Fruit fly (Drosophila melanogaster) whole organism, prepupa: ENCODE data around the gene Alp1.
A peak's percentile ranks its signal among the peaks of the same experiment; 100 is the strongest.

Source experiments
- Blimp-1 ChIP-seq: fragments of 200-800 bp; sonication (Bioruptor generic); optimal IDR thresholded peaks from 3 replicates; lab custom pipeline; 2017; ENCODE audit warnings: missing biosample characterization, missing genetic modification characterization, mild to moderate bottlenecking, moderate library complexity, missing genetic modification reagents
- CG10631 ChIP-seq: fragments of 200-800 bp; sonication (Bioruptor generic); optimal IDR thresholded peaks from 2 replicates; lab custom pipeline; 2016; ENCODE audit warnings: missing biosample characterization, missing genetic modification characterization
- CG10669 ChIP-seq: fragments of 200-800 bp; sonication (Bioruptor generic); optimal IDR thresholded peaks from 3 replicates; lab custom pipeline; 2018; ENCODE audit warnings: missing biosample characterization, mild to moderate bottlenecking, missing genetic modification characterization, moderate library complexity
- CG11294 ChIP-seq: fragments of 200-800 bp; sonication (Bioruptor generic); IDR thresholded peaks from 2 replicates; pipeline ENCODE4 v1.3.6; 2022; ENCODE audit warnings: missing biosample characterization, missing genetic modification characterization
- CG15336 ChIP-seq: fragments of 200-800 bp; sonication (Bioruptor generic); IDR thresholded peaks from 2 replicates; pipeline ENCODE4 v1.3.6; 2022; ENCODE audit warnings: missing biosample characterization, missing genetic modification characterization
- CG1621 ChIP-seq: fragments of 200-800 bp; sonication (Bioruptor generic); optimal IDR thresholded peaks from 3 replicates; lab custom pipeline; 2018; ENCODE audit warnings: missing biosample characterization, mild to moderate bottlenecking, missing genetic modification characterization
- CG32006 ChIP-seq: fragments of 200-800 bp; sonication (Bioruptor generic); optimal IDR thresholded peaks from 3 replicates; lab custom pipeline; 2017; ENCODE audit warnings: missing biosample characterization, mild to moderate bottlenecking, missing genetic modification characterization
- CG34406 ChIP-seq: fragments of 200-800 bp; sonication (Bioruptor generic); optimal IDR thresholded peaks from 3 replicates; lab custom pipeline; 2016; ENCODE audit warnings: missing biosample characterization, missing genetic modification characterization
- CG3919 ChIP-seq: fragments of 200-800 bp; sonication (Bioruptor generic); optimal IDR thresholded peaks from 3 replicates; lab custom pipeline; 2016; ENCODE audit warnings: missing biosample characterization, missing genetic modification characterization
- CG4318 ChIP-seq: fragments of 200-800 bp; sonication (Bioruptor generic); optimal IDR thresholded peaks from 3 replicates; lab custom pipeline; 2017; ENCODE audit warnings: missing biosample characterization, mild to moderate bottlenecking, missing genetic modification characterization
- CG6163 ChIP-seq: fragments of 200-800 bp; sonication (Bioruptor generic); IDR thresholded peaks from 3 replicates; pipeline ENCODE4 v1.3.6; 2022; ENCODE audit warnings: missing biosample characterization, missing genetic modification characterization
- CG6276 ChIP-seq: fragments of 200-800 bp; sonication (Bioruptor generic); optimal IDR thresholded peaks from 2 replicates; lab custom pipeline; 2017; ENCODE audit warnings: missing biosample characterization, mild to moderate bottlenecking, missing genetic modification characterization
- CG6808 ChIP-seq: fragments of 200-800 bp; sonication (Bioruptor generic); optimal IDR thresholded peaks from 3 replicates; lab custom pipeline; 2017; ENCODE audit warnings: missing biosample characterization, missing genetic modification characterization, mild to moderate bottlenecking, moderate library complexity, missing genetic modification reagents
- CG6854 ChIP-seq: fragments of 200-800 bp; sonication (Bioruptor generic); optimal IDR thresholded peaks from 2 replicates; lab custom pipeline; 2017; ENCODE audit warnings: missing biosample characterization, mild to moderate bottlenecking, missing genetic modification characterization
- CG7368 ChIP-seq: fragments of 200-800 bp; sonication (Bioruptor generic); optimal IDR thresholded peaks from 3 replicates; lab custom pipeline; 2016; ENCODE audit warnings: missing biosample characterization, missing genetic modification characterization
- CG8319 ChIP-seq: fragments of 200-800 bp; sonication (Bioruptor generic); optimal IDR thresholded peaks from 3 replicates; lab custom pipeline; 2016; ENCODE audit warnings: missing biosample characterization, missing genetic modification characterization
- CG8632 ChIP-seq: fragments of 200-800 bp; sonication (Bioruptor generic); optimal IDR thresholded peaks from 3 replicates; lab custom pipeline; 2016; ENCODE audit warnings: missing biosample characterization, missing genetic modification characterization
- Eip78C ChIP-seq: fragments of 200-800 bp; sonication (Bioruptor generic); peaks from one replicate; lab custom pipeline; 2016; ENCODE audit warnings: missing biosample characterization, missing genetic modification characterization
- Eip93F ChIP-seq: fragments of 200-800 bp; sonication (Bioruptor generic); optimal IDR thresholded peaks from 2 replicates; lab custom pipeline; 2016; ENCODE audit warnings: missing biosample characterization, mild to moderate bottlenecking, missing genetic modification characterization
- Ets96B ChIP-seq: fragments of 200-800 bp; optimal IDR thresholded peaks from 2 replicates; lab custom pipeline; 2019; ENCODE audit warnings: missing biosample characterization, mild to moderate bottlenecking, missing genetic modification characterization, moderate library complexity
- Gug ChIP-seq: fragments of 200-800 bp; sonication (Bioruptor generic); IDR thresholded peaks from 2 replicates; pipeline ENCODE4 v1.3.6; 2022; ENCODE audit warnings: missing biosample characterization, missing genetic modification characterization
- Hr39 ChIP-seq: fragments of 200-800 bp; sonication (Bioruptor generic); optimal IDR thresholded peaks from 2 replicates; lab custom pipeline; 2016; ENCODE audit warnings: missing biosample characterization, missing genetic modification characterization
- Hr4 ChIP-seq: fragments of 200-800 bp; sonication (Bioruptor generic); optimal IDR thresholded peaks from 3 replicates; lab custom pipeline; 2016; ENCODE audit warnings: missing biosample characterization, missing genetic modification characterization
- OdsH ChIP-seq: fragments of 200-800 bp; sonication (Bioruptor generic); optimal IDR thresholded peaks from 3 replicates; lab custom pipeline; 2016; ENCODE audit warnings: missing biosample characterization, missing genetic modification characterization
- Sox102F ChIP-seq: fragments of 200-800 bp; sonication (Bioruptor generic); optimal IDR thresholded peaks from 2 replicates; lab custom pipeline; 2016; ENCODE audit warnings: missing biosample characterization, mild to moderate bottlenecking, missing genetic modification characterization
- Sox14 ChIP-seq: fragments of 200-800 bp; sonication (Bioruptor generic); optimal IDR thresholded peaks from 3 replicates; lab custom pipeline; 2016; ENCODE audit warnings: missing biosample characterization, missing genetic modification characterization
- Sox15 ChIP-seq: fragments of 200-800 bp; sonication (Bioruptor generic); optimal IDR thresholded peaks from 3 replicates; lab custom pipeline; 2016; ENCODE audit warnings: missing biosample characterization, missing genetic modification characterization
- acj6 ChIP-seq: fragments of 200-800 bp; sonication (Bioruptor generic); optimal IDR thresholded peaks from 3 replicates; lab custom pipeline; 2016; ENCODE audit warnings: missing biosample characterization, missing genetic modification characterization
- dac ChIP-seq: fragments of 200-800 bp; sonication (Bioruptor generic); optimal IDR thresholded peaks from 2 replicates; lab custom pipeline; 2017; ENCODE audit warnings: missing biosample characterization, mild to moderate bottlenecking, missing genetic modification characterization
- dsx ChIP-seq: fragments of 200-800 bp; optimal IDR thresholded peaks from 3 replicates; lab custom pipeline; 2019; ENCODE audit warnings: missing biosample characterization, mild to moderate bottlenecking, missing genetic modification characterization, moderate library complexity; ENCODE audit not compliant: poor library complexity, severe bottlenecking
- esn ChIP-seq: fragments of 200-800 bp; sonication (Bioruptor generic); optimal IDR thresholded peaks from 2 replicates; lab custom pipeline; 2016; ENCODE audit warnings: missing biosample characterization, mild to moderate bottlenecking, missing genetic modification characterization, moderate library complexity
- fd59A ChIP-seq: fragments of 200-800 bp; sonication (Bioruptor generic); optimal IDR thresholded peaks from 2 replicates; lab custom pipeline; 2017; ENCODE audit warnings: missing biosample characterization, mild to moderate bottlenecking, missing genetic modification characterization, missing genetic modification reagents
- fd85E ChIP-seq: fragments of 200-800 bp; sonication (Bioruptor generic); optimal IDR thresholded peaks from 3 replicates; lab custom pipeline; 2016; ENCODE audit warnings: missing biosample characterization, missing genetic modification characterization
- fkh ChIP-seq: fragments of 200-800 bp; sonication (Bioruptor generic); optimal IDR thresholded peaks from 3 replicates; lab custom pipeline; 2017; ENCODE audit warnings: missing biosample characterization, mild to moderate bottlenecking, missing genetic modification characterization, moderate library complexity
- lz ChIP-seq: fragments of 200-800 bp; sonication (Bioruptor generic); optimal IDR thresholded peaks from 3 replicates; lab custom pipeline; 2016; ENCODE audit warnings: missing biosample characterization, missing genetic modification characterization
- net ChIP-seq: fragments of 200-800 bp; sonication (Bioruptor generic); optimal IDR thresholded peaks from 3 replicates; lab custom pipeline; 2016; ENCODE audit warnings: missing biosample characterization, missing genetic modification characterization
- spab ChIP-seq: fragments of 200-800 bp; sonication (Bioruptor generic); optimal IDR thresholded peaks from 2 replicates; lab custom pipeline; 2017; ENCODE audit warnings: missing biosample characterization, mild to moderate bottlenecking, missing genetic modification characterization, missing genetic modification reagents
- ss ChIP-seq, 2 experiments: fragments of 200-800 bp; sonication (Bioruptor generic); optimal IDR thresholded peaks; 2 replicates in 1 of 2; 3 replicates in 1 of 2; lab custom pipeline; 2017 to 2018; ENCODE audit warnings: mild to moderate bottlenecking in 2 of 2, missing biosample characterization in 2 of 2, missing genetic modification characterization in 2 of 2, moderate library complexity in 1 of 2
- svp ChIP-seq: fragments of 200-800 bp; sonication (Bioruptor generic); peaks from one replicate; lab custom pipeline; 2016; ENCODE audit warnings: missing biosample characterization, missing genetic modification characterization
- topi ChIP-seq: fragments of 200-800 bp; sonication (Bioruptor generic); optimal IDR thresholded peaks from 3 replicates; lab custom pipeline; 2016; ENCODE audit warnings: missing biosample characterization, missing genetic modification characterization
- vri ChIP-seq: fragments of 200-800 bp; sonication (Bioruptor generic); optimal IDR thresholded peaks from 3 replicates; lab custom pipeline; 2016; ENCODE audit warnings: missing biosample characterization, mild to moderate bottlenecking, missing genetic modification characterization

The Alp1 gene

DNA sequence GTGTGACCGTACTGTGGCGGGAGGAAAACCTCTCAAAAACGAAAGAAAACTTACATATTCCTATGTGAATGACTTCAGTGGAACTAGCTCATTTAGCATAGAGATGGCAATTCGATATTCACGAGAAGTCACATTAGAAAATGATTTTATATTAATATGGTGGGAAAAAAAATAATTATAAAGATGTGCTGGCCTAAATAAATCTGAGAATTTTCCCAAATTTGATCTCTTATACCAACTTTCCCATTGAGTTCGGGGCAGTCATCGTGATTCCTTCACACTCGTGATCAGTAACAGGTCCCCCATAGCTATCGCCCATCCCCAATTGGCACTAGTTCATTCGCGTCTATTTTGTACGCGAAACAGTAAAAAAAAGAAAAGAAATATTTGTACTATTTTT, 11.5 kb downstream of the Alp1 start, which contains the start of the genes barc and Aef1 (continued):
- no peak for TF ChIP-seq dsx (GFP tag; lab: Kevin White, UChicago)
- TF ChIP-seq CG10631 (GFP tag; lab: Kevin White, UChicago), result peak; percentile 87
- peak; percentile 56 for TF ChIP-seq CG7368
- no peak for TF ChIP-seq CG6854 (GFP tag; lab: Kevin White, UChicago)
- TF ChIP-seq spab (GFP tag; lab: Kevin White, UChicago), result peak; percentile 12
- TF ChIP-seq Sox15 (GFP tag; lab: Kevin White, UChicago), result peak; percentile 85
- peak; percentile 90 for TF ChIP-seq lz (GFP tag; lab: Kevin White, UChicago)
- peak; percentile 64 for TF ChIP-seq CG15336 (GFP tag; lab: Robert Waterston, UW)
- TF ChIP-seq Eip93F (GFP tag; lab: Kevin White, UChicago), result peak; percentile 45
- TF ChIP-seq fkh (GFP tag; lab: Kevin White, UChicago), result no peak
- peak; percentile 74 for TF ChIP-seq CG4318 (GFP tag; lab: Kevin White, UChicago)
- TF ChIP-seq CG6276 (GFP tag; lab: Kevin White, UChicago), result no peak
- TF ChIP-seq Hr4 (GFP tag; lab: Kevin White, UChicago), result peak; percentile 87
- peak; percentile 90 for TF ChIP-seq OdsH (GFP tag; lab: Kevin White, UChicago)
- TF ChIP-seq CG32006 (GFP tag; lab: Kevin White, UChicago), result peak; percentile 85
- TF ChIP-seq dac, result peak; percentile 81
- TF ChIP-seq CG8319 (GFP tag; lab: Kevin White, UChicago), result peak; percentile 75
- peak; percentile 67 for TF ChIP-seq CG34406 (GFP tag; lab: Kevin White, UChicago)
- TF ChIP-seq Eip78C (GFP tag; lab: Kevin White, UChicago), result no peak
- TF ChIP-seq Blimp-1 (GFP tag; lab: Kevin White, UChicago), result peak; percentile 39
- no peak for TF ChIP-seq Sox102F (GFP tag; lab: Kevin White, UChicago)
- peak; percentile 12 for TF ChIP-seq fd85E (GFP tag; lab: Kevin White, UChicago)
- TF ChIP-seq vri (GFP tag; lab: Kevin White, UChicago), result no peak
- no peak for TF ChIP-seq CG10669 (GFP tag; lab: Kevin White, UChicago)
- peak; percentile 90 for TF ChIP-seq acj6 (GFP tag; lab: Kevin White, UChicago)
- peak; percentile 69 for TF ChIP-seq CG8632 (GFP tag; lab: Kevin White, UChicago)
- no peak for TF ChIP-seq svp (GFP tag; lab: Kevin White, UChicago)
- TF ChIP-seq Hr39, result peak; percentile 94
- TF ChIP-seq fd59A (GFP tag; lab: Kevin White, UChicago), result peak; percentile 66
- peak; percentile 55 for TF ChIP-seq CG6808 (GFP tag; lab: Kevin White, UChicago)
- peak; percentile 89 for TF ChIP-seq Sox14 (GFP tag; lab: Kevin White, UChicago)
- no peak for TF ChIP-seq CG1621 (tag; lab: Kevin White, UChicago)
- peak; percentile 85 for TF ChIP-seq topi (GFP tag; lab: Kevin White, UChicago)
- TF ChIP-seq net (GFP tag; lab: Kevin White, UChicago), result peak; percentile 29
- 0 out of 2 replicates have a peak, but pooled peaks have one; percentile 77 for TF ChIP-seq CG11294 (GFP tag; lab: Robert Waterston, UW)
- TF ChIP-seq CG6163, result peak; percentile 76
- TF ChIP-seq Gug, result peak; percentile 85
- no peak for TF ChIP-seq Ets96B (tag; lab: Kevin White, UChicago)
- TF ChIP-seq, all 60 proteins: peak for 40

DNA sequence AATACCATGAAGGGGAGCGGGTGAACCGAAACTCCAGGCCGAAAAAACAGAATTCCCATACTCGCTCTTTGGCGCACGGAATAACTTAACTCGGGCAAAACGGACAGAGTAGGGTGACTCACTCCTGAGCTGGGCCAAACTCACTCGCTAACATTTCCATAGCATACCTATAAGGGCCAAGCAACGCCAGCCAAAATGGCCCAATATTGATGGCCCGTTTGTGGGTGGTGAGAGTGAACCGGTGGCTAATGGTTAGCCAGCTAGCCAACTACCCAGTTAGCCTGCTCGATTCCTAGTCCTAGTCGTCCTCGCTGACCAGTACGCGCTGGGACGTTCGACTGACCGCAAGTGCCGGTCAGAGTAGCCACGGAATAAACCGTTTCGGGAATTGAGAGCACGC, 17.1 kb downstream of the Alp1 start, which contains the start of gene CG33288:
Gene CG33288 (plus strand): TSS at position 301 of the 400 bp plus-strand sequence.
- TF ChIP-seq esn (GFP tag; lab: Kevin White, UChicago) (no peak), CG3919 (GFP tag; lab: Kevin White, UChicago) (no peak), CG6276 (GFP tag; lab: Kevin White, UChicago) (no peak), Sox15 (GFP tag; lab: Kevin White, UChicago) (no peak), CG6808 (GFP tag; lab: Kevin White, UChicago) (no peak), ss (GFP tag; optimal IDR thresholded peaks at IDR 0.05; lab: Kevin White, UChicago) (no peak), Eip78C (GFP tag; lab: Kevin White, UChicago) (no peak), lz (GFP tag; lab: Kevin White, UChicago) (no peak)
